Fruit fly (Drosophila melanogaster) whole organism, embryonic: Measurements from ENCODE around the gene Prp31.

Experiments
- Atf6 ChIP-seq: fragments of 200-800 bp; sonication (Bioruptor generic); IDR thresholded peaks from 2 replicates; pipeline ENCODE4 v1.3.6; 2022; ENCODE audit warnings: missing biosample characterization, missing genetic modification characterization
- B-H2 ChIP-seq: fragments of 200-800 bp; sonication (Bioruptor generic); optimal IDR thresholded peaks from 2 replicates; lab custom pipeline; 2018; ENCODE audit warnings: missing biosample characterization, mild to moderate bottlenecking, missing genetic modification characterization
- C15 ChIP-seq: fragments of 200-800 bp; sonication (Bioruptor generic); IDR thresholded peaks from 3 replicates; pipeline ENCODE4 v1.3.6; 2022; ENCODE audit warnings: missing biosample characterization, missing genetic modification characterization
- CG11247 ChIP-seq: fragments of 200-800 bp; sonication (Bioruptor generic); IDR thresholded peaks from 2 replicates; pipeline ENCODE4 v1.3.6; 2022; ENCODE audit warnings: missing biosample characterization, missing genetic modification characterization
- CG11695 ChIP-seq: fragments of 200-800 bp; sonication (Bioruptor generic); IDR thresholded peaks from 3 replicates; pipeline ENCODE4 v1.3.6; 2022; ENCODE audit warnings: missing biosample characterization, missing genetic modification characterization
- CG14050 ChIP-seq: fragments of 200-800 bp; sonication (Bioruptor generic); IDR thresholded peaks from 3 replicates; pipeline ENCODE4 v1.3.6; 2022; ENCODE audit warnings: missing biosample characterization, missing genetic modification characterization
- CG14710 ChIP-seq: fragments of 200-800 bp; sonication (Bioruptor generic); optimal IDR thresholded peaks from 3 replicates; lab custom pipeline; 2019; ENCODE audit warnings: missing biosample characterization, mild to moderate bottlenecking, missing genetic modification characterization, moderate library complexity
- CG15696 ChIP-seq: fragments of 200-800 bp; sonication (Bioruptor generic); optimal IDR thresholded peaks from 2 replicates; lab custom pipeline; 2019; ENCODE audit warnings: missing biosample characterization, mild to moderate bottlenecking, missing genetic modification characterization, moderate library complexity
- CG18011 ChIP-seq: fragments of 200-800 bp; sonication (Bioruptor generic); optimal IDR thresholded peaks from 2 replicates; lab custom pipeline; 2017; ENCODE audit warnings: missing biosample characterization, missing genetic modification characterization, mild to moderate bottlenecking, moderate library complexity, missing genotype
- CG18599 ChIP-seq: fragments of 200-800 bp; sonication (Bioruptor generic); optimal IDR thresholded peaks from 3 replicates; lab custom pipeline; 2017; ENCODE audit warnings: missing biosample characterization, missing genetic modification characterization, mild to moderate bottlenecking, moderate library complexity, missing genetic modification reagents
- CG34224 ChIP-seq: fragments of 200-800 bp; sonication (Bioruptor generic); IDR thresholded peaks from 3 replicates; pipeline ENCODE4 v1.3.6; 2022; ENCODE audit warnings: missing biosample characterization, missing genetic modification characterization; ENCODE audit not compliant: partially characterized antibody
- CG3726 ChIP-seq: fragments of 200-800 bp; sonication (Bioruptor generic); IDR thresholded peaks from 3 replicates; pipeline ENCODE4, ENCODE4 v1.3.6; 2022; ENCODE audit warnings: missing biosample characterization, missing genetic modification characterization
- CG7556 ChIP-seq: fragments of 200-800 bp; sonication (Bioruptor generic); optimal IDR thresholded peaks from 2 replicates; lab custom pipeline; 2017; ENCODE audit warnings: missing biosample characterization, mild to moderate bottlenecking, missing genetic modification characterization
- CG8924 ChIP-seq: fragments of 200-800 bp; optimal IDR thresholded peaks from 3 replicates; lab custom pipeline; 2019; ENCODE audit warnings: missing biosample characterization, mild to moderate bottlenecking, missing genetic modification characterization, moderate library complexity
- CG8944 ChIP-seq: fragments of 200-800 bp; sonication (Bioruptor generic); optimal IDR thresholded peaks from 3 replicates; lab custom pipeline; 2016; ENCODE audit warnings: missing biosample characterization, missing genetic modification characterization
- CG9609 ChIP-seq: fragments of 200-800 bp; sonication (Bioruptor generic); optimal IDR thresholded peaks from 3 replicates; lab custom pipeline; 2016; ENCODE audit warnings: missing biosample characterization, missing genetic modification characterization
- CG9727 ChIP-seq: fragments of 200-800 bp; sonication (Bioruptor generic); optimal IDR thresholded peaks from 3 replicates; lab custom pipeline; 2017; ENCODE audit warnings: missing biosample characterization, mild to moderate bottlenecking, missing genetic modification characterization
- Elba2 ChIP-seq: fragments of 200-800 bp; sonication (Bioruptor generic); optimal IDR thresholded peaks from 3 replicates; lab custom pipeline; 2016; ENCODE audit warnings: missing biosample characterization, missing genetic modification characterization
- HLH4C ChIP-seq: fragments of 200-800 bp; sonication (Bioruptor generic); IDR thresholded peaks from 3 replicates; pipeline ENCODE4 v1.3.6; 2022; ENCODE audit warnings: missing biosample characterization, missing genetic modification characterization; ENCODE audit not compliant: partially characterized antibody
- HLH54F ChIP-seq: fragments of 200-800 bp; sonication (Bioruptor generic); optimal IDR thresholded peaks from 3 replicates; lab custom pipeline; 2016; ENCODE audit warnings: missing biosample characterization, missing genetic modification characterization
- HLHmδ ChIP-seq: fragments of 200-800 bp; sonication (Bioruptor generic); optimal IDR thresholded peaks from 2 replicates; lab custom pipeline; 2018; ENCODE audit warnings: missing biosample characterization, mild to moderate bottlenecking, missing genetic modification characterization, moderate library complexity
- Hey ChIP-seq: fragments of 200-800 bp; sonication (Bioruptor generic); optimal IDR thresholded peaks from 3 replicates; lab custom pipeline; 2018; ENCODE audit warnings: missing biosample characterization, mild to moderate bottlenecking, missing genetic modification characterization
- HmgD ChIP-seq: fragments of 200-800 bp; sonication (Bioruptor generic); optimal IDR thresholded peaks from 3 replicates; lab custom pipeline; 2016; ENCODE audit warnings: missing biosample characterization, missing genetic modification characterization
- Neu2 ChIP-seq: fragments of 200-800 bp; sonication (Bioruptor generic); optimal IDR thresholded peaks from 3 replicates; lab custom pipeline; 2016; ENCODE audit warnings: missing biosample characterization, missing genetic modification characterization, borderline replicate concordance
- Optix ChIP-seq: fragments of 200-800 bp; sonication (Bioruptor generic); IDR thresholded peaks from 3 replicates; pipeline ENCODE4 v1.3.6; 2022; ENCODE audit warnings: missing biosample characterization, missing genetic modification characterization
- PHDP ChIP-seq: fragments of 200-800 bp; sonication (Bioruptor generic); optimal IDR thresholded peaks from 3 replicates; lab custom pipeline; 2018; ENCODE audit warnings: missing biosample characterization, mild to moderate bottlenecking, missing genetic modification characterization, moderate library complexity
- Ravus ChIP-seq: fragments of 200-800 bp; sonication (Bioruptor generic); IDR thresholded peaks from 2 replicates; pipeline ENCODE4 v1.3.6; 2022; ENCODE audit warnings: missing biosample characterization, missing genetic modification characterization
- Sox102F ChIP-seq: fragments of 200-800 bp; sonication (Bioruptor generic); optimal IDR thresholded peaks from 2 replicates; lab custom pipeline; 2018; ENCODE audit warnings: missing biosample characterization, mild to moderate bottlenecking, missing genetic modification characterization, moderate library complexity
- TFAM ChIP-seq: fragments of 200-800 bp; sonication (Bioruptor generic); optimal IDR thresholded peaks from 2 replicates; lab custom pipeline; 2017; ENCODE audit warnings: missing biosample characterization, missing genetic modification characterization, inconsistent platforms
- bcd ChIP-seq: fragments of 200-800 bp; sonication (Bioruptor generic); optimal IDR thresholded peaks from 2 replicates; lab custom pipeline; 2017; ENCODE audit warnings: missing biosample characterization, mild to moderate bottlenecking, missing genetic modification characterization
- cas ChIP-seq: fragments of 200-800 bp; sonication (Bioruptor generic); IDR thresholded peaks from 2 replicates; pipeline ENCODE4 v1.3.6; 2022; ENCODE audit warnings: missing biosample characterization, missing genetic modification characterization
- cwo ChIP-seq: fragments of 200-800 bp; sonication (Bioruptor generic); optimal IDR thresholded peaks from 3 replicates; lab custom pipeline; 2017; ENCODE audit warnings: missing biosample characterization, missing genetic modification characterization, mild to moderate bottlenecking, moderate library complexity, missing genetic modification reagents
- dm ChIP-seq: fragments of 200-800 bp; sonication (Bioruptor generic); optimal IDR thresholded peaks from 3 replicates; lab custom pipeline; 2016; ENCODE audit warnings: missing biosample characterization, missing genetic modification characterization
- dmrt99B ChIP-seq: fragments of 200-800 bp; sonication (Bioruptor generic); optimal IDR thresholded peaks from 2 replicates; lab custom pipeline; 2018; ENCODE audit warnings: missing biosample characterization, mild to moderate bottlenecking, missing genetic modification characterization, moderate library complexity
- fd102C ChIP-seq: fragments of 200-800 bp; sonication (Bioruptor generic); optimal IDR thresholded peaks from 2 replicates; lab custom pipeline; 2018; ENCODE audit warnings: missing biosample characterization, mild to moderate bottlenecking, missing genetic modification characterization, moderate library complexity
- kah ChIP-seq: fragments of 200-800 bp; sonication (Bioruptor generic); optimal IDR thresholded peaks from 2 replicates; lab custom pipeline; 2018; ENCODE audit warnings: missing biosample characterization, mild to moderate bottlenecking, missing genetic modification characterization
- lmd ChIP-seq: fragments of 200-800 bp; sonication (Bioruptor generic); IDR thresholded peaks from 2 replicates; pipeline ENCODE4 v1.3.6; 2022; ENCODE audit warnings: missing biosample characterization, missing genetic modification characterization
- otp ChIP-seq: fragments of 200-800 bp; sonication (Bioruptor generic); IDR thresholded peaks from 3 replicates; pipeline ENCODE4, ENCODE4 v1.3.6; 2022; ENCODE audit warnings: missing biosample characterization, missing genetic modification characterization
- pb ChIP-seq: fragments of 200-800 bp; sonication (Bioruptor generic); optimal IDR thresholded peaks from 3 replicates; lab custom pipeline; 2016; ENCODE audit warnings: missing biosample characterization, missing genetic modification characterization
- prd ChIP-seq, 3 experiments: fragments of >200 bp in 2 of 3; fragments of 200-800 bp in 1 of 3; sonication (Bioruptor generic) in 1 of 3; optimal IDR thresholded peaks in 2 of 3; IDR thresholded peaks in 1 of 3; 2 replicates in 2 of 3; 3 replicates in 1 of 3; pipeline versions ENCODE4 v1.3.6 to Lab custom; 2017 to 2022; ENCODE audit warnings: missing biosample characterization in 1 of 3, missing genetic modification characterization in 1 of 3
- psq ChIP-seq: fragments of 200-800 bp; sonication (Bioruptor generic); optimal IDR thresholded peaks from 2 replicates; lab custom pipeline; 2017; ENCODE audit warnings: missing biosample characterization, missing genetic modification characterization
- scrt ChIP-seq: fragments of 200-800 bp; sonication (Bioruptor generic); optimal IDR thresholded peaks from 2 replicates; lab custom pipeline; 2018; ENCODE audit warnings: missing biosample characterization, mild to moderate bottlenecking, missing genetic modification characterization, moderate library complexity
- sens ChIP-seq: fragments of 200-800 bp; sonication (Bioruptor generic); peaks from one replicate; lab custom pipeline; 2016; ENCODE audit warnings: missing biosample characterization, missing genetic modification characterization
- sim ChIP-seq: fragments of 200-800 bp; sonication (Bioruptor generic); IDR thresholded peaks from 2 replicates; pipeline ENCODE4 v1.3.6; 2022; ENCODE audit warnings: missing biosample characterization, missing genetic modification characterization
- sisA ChIP-seq: fragments of 200-800 bp; sonication (Bioruptor generic); IDR thresholded peaks from 2 replicates; pipeline ENCODE4 v1.3.6; 2022; ENCODE audit warnings: missing biosample characterization, missing genetic modification characterization
- slp2 ChIP-seq: fragments of 200-800 bp; sonication (Bioruptor generic); optimal IDR thresholded peaks from 2 replicates; lab custom pipeline; 2016; ENCODE audit warnings: missing biosample characterization, missing genetic modification characterization
- so ChIP-seq: fragments of 200-800 bp; sonication (Bioruptor generic); IDR thresholded peaks from 3 replicates; pipeline ENCODE4 v1.3.6; 2022; ENCODE audit warnings: missing biosample characterization, missing genetic modification characterization
- tgo ChIP-seq: fragments of 200-800 bp; sonication (Bioruptor generic); IDR thresholded peaks from 3 replicates; pipeline ENCODE4 v1.3.6; 2022; ENCODE audit warnings: missing biosample characterization, missing genetic modification characterization
- unpg ChIP-seq: fragments of 200-800 bp; sonication (Bioruptor generic); optimal IDR thresholded peaks from 3 replicates; lab custom pipeline; 2018; ENCODE audit warnings: missing biosample characterization, mild to moderate bottlenecking, missing genetic modification characterization, moderate library complexity
- zfh1 ChIP-seq: fragments of 200-800 bp; sonication (Bioruptor generic); IDR thresholded peaks from 3 replicates; pipeline ENCODE4 v1.3.6; 2022; ENCODE audit warnings: missing biosample characterization, missing genetic modification characterization

Gene Prp31

dm6 chr3L:15142004-15142890, 16.7 kb upstream of the Prp31 start, which contains the start of gene Pdi (continued):
- TF ChIP-seq B-H2 (peak; percentile 50), CG8924 (peak; percentile 11), CG11247 (GFP tag; lab: Robert Waterston, UW) (no peak), CG18599 (GFP tag; lab: Kevin White, UChicago) (no peak), otp (GFP tag; lab: Robert Waterston, UW) (no peak), PHDP (tag; lab: Kevin White, UChicago) (peak; percentile 44), Elba2 (no peak), dm (GFP tag; lab: Kevin White, UChicago) (peak; percentile 33), CG7556 (no peak), dmrt99B (peak; percentile 20), Hey (tag; lab: Kevin White, UChicago) (no peak), prd (optimal IDR thresholded peaks at IDR 0.05; lab: Kevin White, UChicago) (no peak), prd (GFP tag; IDR thresholded peaks at IDR 0.05; lab: Robert Waterston, UW) (no peak), Ravus (GFP tag; lab: Robert Waterston, UW) (no peak), sim (GFP tag; lab: Robert Waterston, UW) (no peak), CG11695 (GFP tag; lab: Robert Waterston, UW) (no peak), Sox102F (no peak), Neu2 (GFP tag; lab: Kevin White, UChicago) (no peak), lmd (no peak), tgo (GFP tag; lab: Robert Waterston, UW) (no peak), CG9609 (GFP tag; lab: Kevin White, UChicago) (no peak), CG9727 (GFP tag; lab: Kevin White, UChicago) (peak; percentile 40), HmgD (peak; percentile 66), CG18011 (GFP tag; lab: Kevin White, UChicago) (no peak), pb (no peak), sisA (GFP tag; lab: Robert Waterston, UW) (no peak), CG14710 (tag; lab: Kevin White, UChicago) (peak; percentile 59), Atf6 (no peak; the same call in 1 of the 2 replicates), cas (GFP tag; lab: Robert Waterston, UW) (no peak), psq (GFP tag; lab: Kevin White, UChicago) (no peak), so (GFP tag; lab: Robert Waterston, UW) (no peak), slp2 (GFP tag; lab: Kevin White, UChicago) (no peak), CG15696 (tag; lab: Kevin White, UChicago) (peak; percentile 43), bcd (peak; percentile 34), CG34224 (GFP tag; lab: Robert Waterston, UW) (peak; percentile 64), cwo (GFP tag; lab: Kevin White, UChicago) (peak; percentile 2), TFAM (GFP tag; lab: Kevin White, UChicago) (no peak)

DNA sequence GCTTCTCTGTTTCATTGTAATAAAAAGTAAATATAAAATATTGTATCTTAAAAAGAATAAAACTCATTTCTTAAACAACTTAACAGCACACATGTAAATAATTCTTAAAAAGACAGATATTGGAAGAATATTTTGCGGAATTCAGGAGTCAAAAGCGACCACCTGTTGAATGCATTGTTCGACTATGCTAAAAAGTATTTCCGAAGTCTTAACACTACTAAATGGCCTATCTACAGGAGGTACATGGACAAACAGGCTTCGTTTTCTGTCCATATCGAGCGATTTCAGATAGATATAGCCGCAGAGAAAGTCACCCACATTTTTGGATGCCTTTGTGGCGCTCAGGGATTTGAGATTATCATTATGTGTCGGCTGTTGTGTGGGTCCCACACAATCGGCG, 15.8 kb upstream of the Prp31 start:
- TF ChIP-seq unpg: no peak
- peak; percentile 94 for TF ChIP-seq kah (GFP tag; lab: Kevin White, UChicago)
- TF ChIP-seq fd102C (GFP tag; lab: Kevin White, UChicago): no peak
- TF ChIP-seq HLHmδ: no peak
- peak; percentile 37 for TF ChIP-seq scrt
- TF ChIP-seq CG14050 (GFP tag; lab: Robert Waterston, UW): no peak
- TF ChIP-seq CG8944 (GFP tag; lab: Kevin White, UChicago): no peak
- peak; percentile 48 for TF ChIP-seq sens (GFP tag; lab: Kevin White, UChicago)
- no peak for TF ChIP-seq zfh1 (GFP tag; lab: Robert Waterston, UW)
- no peak for TF ChIP-seq C15
- no peak for TF ChIP-seq CG3726 (GFP tag; lab: Robert Waterston, UW)
- no peak for TF ChIP-seq Optix (GFP tag; lab: Robert Waterston, UW)
- no peak for TF ChIP-seq HLH4C (GFP tag; lab: Robert Waterston, UW)
- TF ChIP-seq Neu2 (GFP tag; lab: Kevin White, UChicago): peak; percentile 52
- no peak for TF ChIP-seq HLH54F (GFP tag; lab: Kevin White, UChicago)
- TF ChIP-seq, all 482 proteins: peak for 4
